Worm (Caenorhabditis elegans): ENCODE data around the gene C33C12.7.

DNA sequence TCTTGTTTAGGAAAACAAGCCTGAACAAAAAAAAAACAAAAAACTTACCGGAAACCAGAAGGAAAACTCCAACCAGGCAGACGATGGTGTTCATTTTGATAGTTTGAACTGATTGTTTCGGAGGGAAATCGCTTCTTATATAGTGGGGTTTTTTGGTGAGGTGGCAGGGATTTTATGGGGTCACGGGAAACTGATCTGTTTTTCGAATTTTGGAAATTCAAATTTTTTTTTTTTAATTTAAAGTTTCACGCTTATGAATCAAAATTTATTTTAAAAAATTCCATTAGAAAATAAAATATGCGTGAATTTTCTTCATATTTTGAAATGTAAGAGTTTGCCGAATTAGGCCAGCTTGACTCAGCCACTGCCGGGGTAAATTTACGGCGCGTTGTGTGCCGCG is at the start of gene C33C12.7:
- no peak for TF ChIP-seq flt-1 (GFP tag; IDR thresholded peaks at IDR 0.05)
- no peak for TF ChIP-seq tab-1 (GFP tag; IDR thresholded peaks at IDR 0.05)
- no peak for TF ChIP-seq klf-2 (GFP tag; conservative IDR thresholded peaks at IDR 0.05)
- TF ChIP-seq med-1 (GFP tag; optimal IDR thresholded peaks at IDR 0.05; ENCODE audit: insufficient read depth) = no peak
- no peak for TF ChIP-seq T22C8.4 (GFP tag; IDR thresholded peaks at IDR 0.05)
- TF ChIP-seq cog-1 (tag; optimal IDR thresholded peaks at IDR 0.05) = no peak
- TF ChIP-seq ztf-23 (GFP tag; IDR thresholded peaks at IDR 0.05) = no peak
- no peak for TF ChIP-seq ztf-29 (GFP tag; IDR thresholded peaks at IDR 0.05)
- TF ChIP-seq ref-1 (GFP tag; conservative IDR thresholded peaks at IDR 0.05) = no peak

Data from whole organism, midembryonic.